Fruit fly (Drosophila melanogaster) whole organism, embryonic: ENCODE data around the gene Muc91C.

Experiments used
- CG15514 ChIP-seq: fragments of 200-800 bp; sonication (Bioruptor generic); optimal IDR thresholded peaks from 3 replicates; lab custom pipeline; 2017; ENCODE audit warnings: missing biosample characterization, missing genetic modification characterization, mild to moderate bottlenecking, moderate library complexity, missing genetic modification reagents
- CG18599 ChIP-seq: fragments of 200-800 bp; sonication (Bioruptor generic); optimal IDR thresholded peaks from 3 replicates; lab custom pipeline; 2017; ENCODE audit warnings: missing biosample characterization, missing genetic modification characterization, mild to moderate bottlenecking, moderate library complexity, missing genetic modification reagents
- tx ChIP-seq: fragments of 200-800 bp; sonication (Bioruptor generic); optimal IDR thresholded peaks from 2 replicates; lab custom pipeline; 2016; ENCODE audit warnings: missing biosample characterization, missing genetic modification characterization

DNA sequence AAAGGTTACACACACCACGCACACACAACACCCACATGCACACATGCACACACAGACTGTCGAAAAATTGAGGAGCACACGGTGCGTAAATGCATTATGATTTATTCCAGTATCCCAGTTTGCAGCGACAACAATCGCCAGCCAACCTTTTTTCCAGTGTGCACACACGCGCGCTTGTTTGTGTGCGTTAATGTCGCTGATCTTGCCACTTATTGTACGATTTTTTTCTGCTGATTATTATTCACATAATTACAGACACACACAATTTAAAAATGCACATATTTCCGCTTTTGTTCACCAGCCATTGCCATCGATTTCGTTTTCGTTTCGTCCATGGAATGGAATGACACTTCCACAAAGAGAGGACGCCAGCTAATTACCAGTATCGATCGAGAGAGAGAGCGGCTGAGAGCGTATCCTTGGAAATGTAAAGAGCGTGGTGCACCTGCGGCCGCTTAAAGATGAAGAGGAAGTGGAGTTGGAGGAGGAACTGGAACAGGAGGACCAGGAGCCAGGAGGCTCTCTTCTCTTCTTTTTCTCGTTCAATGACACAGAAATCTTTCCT, 34.1 kb downstream of the Muc91C start:
- TF ChIP-seq CG15514 (GFP tag; lab: Kevin White, UChicago) (no peak), CG18599 (GFP tag; lab: Kevin White, UChicago) (no peak), tx (GFP tag; lab: Kevin White, UChicago) (no peak)
